Worm (Caenorhabditis elegans) whole organism, late embryonic: ENCODE results near the gene srbc-14.

Source experiments
- ama-1 ChIP-seq: fragments of 150-350 bp; optimal IDR thresholded peaks from 2 replicates; lab custom pipeline; 2014
- ceh-45 ChIP-seq: fragments of 200-800 bp; sonication (Bioruptor generic); IDR thresholded peaks from 2 replicates; pipeline ENCODE4 v1.3.6; 2022; ENCODE audit warnings: missing genetic modification reagents, missing genetic modification characterization, missing compliant biosample characterization
- rnt-1 ChIP-seq: sonication (generic microtip); optimal IDR thresholded peaks from 2 replicates; lab custom pipeline; 2016; ENCODE audit warnings: missing genetic modification characterization, missing compliant biosample characterization
- sdc-2 ChIP-seq: sonication (generic microtip); optimal IDR thresholded peaks from 2 replicates; lab custom pipeline; 2016; ENCODE audit warnings: missing genotype, missing genetic modification characterization, missing compliant biosample characterization
- unc-55 ChIP-seq: sonication (generic microtip); optimal IDR thresholded peaks from 2 replicates; lab custom pipeline; 2017; ENCODE audit warnings: missing biosample characterization, missing genetic modification reagents, missing genetic modification characterization

- TF ChIP-seq ceh-45 (no peak), sdc-2 (no peak), unc-55 (GFP tag; lab: Kevin White, UChicago) (no peak), rnt-1 (tag; lab: Kevin White, UChicago) (no peak), ama-1 (lab: Kevin White, UChicago) (no peak)
These were observed 11.5 kb downstream of the srbc-14 start, which contains the start of gene sri-66 for ce11 chrV:17059987-17060386.
